Fruit fly (Drosophila melanogaster) whole organism, embryonic: ENCODE data around the gene nwk.

Experiments
- Awh ChIP-seq: fragments of 200-800 bp; sonication (Bioruptor generic); IDR thresholded peaks from 2 replicates; pipeline ENCODE4, ENCODE4 v1.3.6; 2022; ENCODE audit warnings: missing biosample characterization, missing genetic modification characterization
- Blimp-1 ChIP-seq: fragments of 200-800 bp; sonication (Bioruptor generic); optimal IDR thresholded peaks from 3 replicates; lab custom pipeline; 2018; ENCODE audit warnings: missing biosample characterization, missing genetic modification characterization, mild to moderate bottlenecking, moderate library complexity, missing genetic modification reagents
- CG11456 ChIP-seq: fragments of 200-800 bp; sonication (Bioruptor generic); IDR thresholded peaks from 3 replicates; pipeline ENCODE4 v1.3.6; 2022; ENCODE audit warnings: missing biosample characterization, missing genetic modification characterization
- CG11696 ChIP-seq: fragments of 200-800 bp; sonication (Bioruptor generic); IDR thresholded peaks from 2 replicates; pipeline ENCODE4 v1.3.6; 2022; ENCODE audit warnings: missing biosample characterization, missing genetic modification characterization
- CG11723 ChIP-seq: fragments of 200-800 bp; sonication (Bioruptor generic); optimal IDR thresholded peaks from 2 replicates; lab custom pipeline; 2017; ENCODE audit warnings: missing biosample characterization, mild to moderate bottlenecking, missing genetic modification characterization
- CG12659 ChIP-seq: fragments of 200-800 bp; sonication (Bioruptor generic); optimal IDR thresholded peaks from 3 replicates; lab custom pipeline; 2017; ENCODE audit warnings: mild to moderate bottlenecking, missing biosample characterization, missing genetic modification reagents, missing genetic modification characterization
- CG13624 ChIP-seq: fragments of 200-800 bp; sonication (Bioruptor generic); optimal IDR thresholded peaks from 2 replicates; lab custom pipeline; 2016; ENCODE audit warnings: missing biosample characterization, missing genetic modification characterization
- CG14014 ChIP-seq: fragments of 200-800 bp; sonication (Bioruptor generic); IDR thresholded peaks from 2 replicates; pipeline ENCODE4 v1.3.6; 2022; ENCODE audit warnings: missing biosample characterization, missing genetic modification characterization
- CG14667 ChIP-seq: fragments of 200-800 bp; sonication (Bioruptor generic); IDR thresholded peaks from 2 replicates; pipeline ENCODE4 v1.3.6; 2022; ENCODE audit warnings: missing biosample characterization, missing genetic modification characterization
- CG1602 ChIP-seq: fragments of 200-800 bp; sonication (Bioruptor generic); optimal IDR thresholded peaks from 3 replicates; lab custom pipeline; 2016; ENCODE audit warnings: missing biosample characterization, missing genetic modification characterization
- CG2202 ChIP-seq: fragments of 200-800 bp; sonication (Bioruptor generic); optimal IDR thresholded peaks from 2 replicates; lab custom pipeline; 2018; ENCODE audit warnings: missing biosample characterization, mild to moderate bottlenecking, missing genetic modification characterization
- CG31441 ChIP-seq: fragments of 200-800 bp; sonication (Bioruptor generic); IDR thresholded peaks from 2 replicates; pipeline ENCODE4 v1.3.6; 2022; ENCODE audit warnings: missing biosample characterization, missing genetic modification characterization
- CG32767 ChIP-seq: fragments of 200-800 bp; sonication (Bioruptor generic); IDR thresholded peaks from 2 replicates; pipeline ENCODE4 v1.3.6; 2022; ENCODE audit warnings: missing biosample characterization, missing genetic modification characterization
- CG34422 ChIP-seq: fragments of 200-800 bp; sonication (Bioruptor generic); IDR thresholded peaks from 3 replicates; pipeline ENCODE4 v1.3.6; 2022; ENCODE audit warnings: missing biosample characterization, missing genetic modification characterization
- CG4404 ChIP-seq: fragments of 200-800 bp; sonication (Bioruptor generic); IDR thresholded peaks from 2 replicates; pipeline ENCODE4 v1.3.6; 2022; ENCODE audit warnings: missing biosample characterization, missing genetic modification characterization
- CG4730 ChIP-seq: fragments of 200-800 bp; sonication (Bioruptor generic); IDR thresholded peaks from 2 replicates; pipeline ENCODE4 v1.3.6; 2022; ENCODE audit warnings: missing biosample characterization, missing genetic modification characterization
- CG6272 ChIP-seq: fragments of 200-800 bp; sonication (Bioruptor generic); IDR thresholded peaks from 2 replicates; pipeline ENCODE4 v1.3.6; 2022; ENCODE audit warnings: missing biosample characterization, missing genetic modification characterization
- CG6813 ChIP-seq: fragments of 200-800 bp; sonication (Bioruptor generic); optimal IDR thresholded peaks from 2 replicates; lab custom pipeline; 2017; ENCODE audit warnings: missing biosample characterization, missing genetic modification characterization, mild to moderate bottlenecking, moderate library complexity, missing genetic modification reagents
- CG7963 ChIP-seq: fragments of 200-800 bp; sonication (Bioruptor generic); IDR thresholded peaks from 3 replicates; pipeline ENCODE4 v1.3.6; 2022; ENCODE audit warnings: missing biosample characterization, missing genetic modification characterization; ENCODE audit not compliant: partially characterized antibody
- CG8388 ChIP-seq: fragments of 200-800 bp; sonication (Bioruptor generic); optimal IDR thresholded peaks from 2 replicates; lab custom pipeline; 2019; ENCODE audit warnings: missing biosample characterization, mild to moderate bottlenecking, missing genetic modification characterization, moderate library complexity
- CG8765 ChIP-seq: fragments of 200-800 bp; sonication (Bioruptor generic); IDR thresholded peaks from 2 replicates; pipeline ENCODE4 v1.3.6; 2022; ENCODE audit warnings: missing biosample characterization, missing genetic modification characterization
- CG9609 ChIP-seq: fragments of 200-800 bp; sonication (Bioruptor generic); optimal IDR thresholded peaks from 3 replicates; lab custom pipeline; 2016; ENCODE audit warnings: missing biosample characterization, missing genetic modification characterization
- CG9932 ChIP-seq: fragments of 200-800 bp; sonication (Bioruptor generic); IDR thresholded peaks from 2 replicates; pipeline ENCODE4 v1.3.6; 2022; ENCODE audit warnings: missing biosample characterization, missing genetic modification characterization
- Dfd ChIP-seq, 2 experiments: fragments of >200 bp; optimal IDR thresholded peaks; 2 replicates each; lab custom pipeline; 2017; ENCODE audit warnings: missing biosample characterization in 2 of 2, missing genetic modification characterization in 2 of 2
- Dp ChIP-seq: fragments of 200-800 bp; sonication (Bioruptor generic); optimal IDR thresholded peaks from 2 replicates; lab custom pipeline; 2018; ENCODE audit warnings: missing biosample characterization, mild to moderate bottlenecking, missing genetic modification characterization, moderate library complexity
- Ets97D ChIP-seq: fragments of 200-800 bp; sonication (Bioruptor generic); optimal IDR thresholded peaks from 3 replicates; lab custom pipeline; 2016; ENCODE audit warnings: missing biosample characterization, missing genetic modification characterization
- HLHmδ ChIP-seq: fragments of 200-800 bp; sonication (Bioruptor generic); optimal IDR thresholded peaks from 2 replicates; lab custom pipeline; 2018; ENCODE audit warnings: missing biosample characterization, mild to moderate bottlenecking, missing genetic modification characterization, moderate library complexity
- Hmr ChIP-seq: fragments of 200-800 bp; sonication (Bioruptor generic); optimal IDR thresholded peaks from 3 replicates; lab custom pipeline; 2017; ENCODE audit warnings: mild to moderate bottlenecking, missing biosample characterization, missing genetic modification reagents, missing genetic modification characterization
- Hr51 ChIP-seq, 2 experiments: fragments of 200-800 bp; sonication (Bioruptor generic); optimal IDR thresholded peaks; 2 replicates in 1 of 2; 3 replicates in 1 of 2; lab custom pipeline; 2016 to 2018; ENCODE audit warnings: missing biosample characterization in 2 of 2, missing genetic modification characterization in 2 of 2, mild to moderate bottlenecking in 1 of 2, moderate library complexity in 1 of 2
- Lhr ChIP-seq: fragments of 200-800 bp; sonication (Bioruptor generic); optimal IDR thresholded peaks from 3 replicates; lab custom pipeline; 2017; ENCODE audit warnings: mild to moderate bottlenecking, missing biosample characterization, missing genetic modification reagents, missing genetic modification characterization
- MESR4 ChIP-seq: fragments of 200-800 bp; sonication (Bioruptor generic); optimal IDR thresholded peaks from 2 replicates; lab custom pipeline; 2018; ENCODE audit warnings: missing biosample characterization, mild to moderate bottlenecking, missing genetic modification characterization, moderate library complexity
- Neu2 ChIP-seq: fragments of 200-800 bp; sonication (Bioruptor generic); optimal IDR thresholded peaks from 3 replicates; lab custom pipeline; 2016; ENCODE audit warnings: missing biosample characterization, missing genetic modification characterization, borderline replicate concordance
- Nf-YB ChIP-seq: fragments of 200-800 bp; sonication (Bioruptor generic); optimal IDR thresholded peaks from 3 replicates; lab custom pipeline; 2019; ENCODE audit warnings: missing biosample characterization, mild to moderate bottlenecking, missing genetic modification characterization, moderate library complexity
- Six4 ChIP-seq: fragments of 200-800 bp; sonication (Bioruptor generic); optimal IDR thresholded peaks from 2 replicates; lab custom pipeline; 2016; ENCODE audit warnings: missing biosample characterization, missing genetic modification characterization
- amos ChIP-seq: fragments of 200-800 bp; sonication (Bioruptor generic); IDR thresholded peaks from 2 replicates; pipeline ENCODE4 v1.3.6; 2022; ENCODE audit warnings: missing biosample characterization, missing genetic modification characterization; ENCODE audit not compliant: partially characterized antibody
- ara ChIP-seq: fragments of 200-800 bp; sonication (Bioruptor generic); IDR thresholded peaks from 2 replicates; pipeline ENCODE4 v1.3.6; 2022; ENCODE audit warnings: missing biosample characterization, missing genetic modification characterization
- dimm ChIP-seq: fragments of 200-800 bp; sonication (Bioruptor generic); IDR thresholded peaks from 2 replicates; pipeline ENCODE4 v1.3.6; 2022; ENCODE audit warnings: missing biosample characterization, missing genetic modification characterization
- dm ChIP-seq: fragments of 200-800 bp; sonication (Bioruptor generic); optimal IDR thresholded peaks from 3 replicates; lab custom pipeline; 2016; ENCODE audit warnings: missing biosample characterization, missing genetic modification characterization
- emc ChIP-seq: fragments of 200-800 bp; sonication (Bioruptor generic); optimal IDR thresholded peaks from 2 replicates; lab custom pipeline; 2016; ENCODE audit warnings: missing biosample characterization, missing genetic modification characterization
- fd3F ChIP-seq: fragments of 200-800 bp; sonication (Bioruptor generic); optimal IDR thresholded peaks from 2 replicates; lab custom pipeline; 2018; ENCODE audit warnings: missing biosample characterization, mild to moderate bottlenecking, missing genetic modification characterization, moderate library complexity
- fu2 ChIP-seq: fragments of 200-800 bp; sonication (Bioruptor generic); optimal IDR thresholded peaks from 2 replicates; lab custom pipeline; 2016; ENCODE audit warnings: missing biosample characterization, missing genetic modification characterization
- gt ChIP-seq: fragments of 200-800 bp; sonication (Bioruptor generic); IDR thresholded peaks from 2 replicates; pipeline ENCODE4 v1.3.6; 2022; ENCODE audit warnings: missing biosample characterization, missing genetic modification characterization
- hth ChIP-seq: fragments of >200 bp; optimal IDR thresholded peaks from 2 replicates; lab custom pipeline; 2017; ENCODE audit warnings: inconsistent platforms
- insv ChIP-seq, 2 experiments: fragments of 200-800 bp; sonication (Bioruptor generic); optimal IDR thresholded peaks; 3 replicates each; lab custom pipeline; 2016 to 2018; ENCODE audit warnings: missing biosample characterization in 2 of 2, missing genetic modification characterization in 2 of 2
- knrl ChIP-seq: fragments of 200-800 bp; sonication (Bioruptor generic); IDR thresholded peaks from 3 replicates; pipeline ENCODE4 v1.3.6; 2022; ENCODE audit warnings: missing biosample characterization, missing genetic modification characterization; ENCODE audit not compliant: partially characterized antibody
- nerfin-1 ChIP-seq: fragments of 200-800 bp; sonication (Bioruptor generic); optimal IDR thresholded peaks from 3 replicates; lab custom pipeline; 2019; ENCODE audit warnings: missing biosample characterization, mild to moderate bottlenecking, missing genetic modification characterization, moderate library complexity
- nmo ChIP-seq: fragments of 200-800 bp; sonication (Bioruptor generic); optimal IDR thresholded peaks from 2 replicates; lab custom pipeline; 2018; ENCODE audit warnings: missing biosample characterization, mild to moderate bottlenecking, missing genetic modification characterization, moderate library complexity
- ranshi ChIP-seq: fragments of 200-800 bp; sonication (Bioruptor generic); IDR thresholded peaks from 2 replicates; pipeline ENCODE4 v1.3.6; 2022; ENCODE audit warnings: missing biosample characterization, missing genetic modification characterization
- sima ChIP-seq: fragments of 200-800 bp; sonication (Bioruptor generic); optimal IDR thresholded peaks from 2 replicates; lab custom pipeline; 2016; ENCODE audit warnings: missing biosample characterization, missing genetic modification characterization
- wek ChIP-seq: fragments of 200-800 bp; sonication (Bioruptor generic); optimal IDR thresholded peaks from 3 replicates; lab custom pipeline; 2018; ENCODE audit warnings: missing biosample characterization, mild to moderate bottlenecking, missing genetic modification characterization, moderate library complexity
- zf30C ChIP-seq: fragments of 200-800 bp; sonication (Bioruptor generic); optimal IDR thresholded peaks from 3 replicates; lab custom pipeline; 2018; ENCODE audit warnings: missing biosample characterization, mild to moderate bottlenecking, missing genetic modification characterization

Gene nwk

dm6 chr3L:9134349-9134748 is 3.3 kb upstream of the nwk start, which contains the start of the genes bol and Dhpr (continued):
- TF ChIP-seq CG9932 (peak; percentile 26; the same call in 1 of the 2 replicates), CG11723 (no peak), CG8765 (GFP tag; lab: Robert Waterston, UW) (no peak), Six4 (GFP tag; lab: Kevin White, UChicago) (no peak), CG31441 (GFP tag; lab: Robert Waterston, UW) (peak; percentile 21; the same call in 1 of the 2 replicates), nmo (peak; percentile 52), CG7963 (GFP tag; lab: Robert Waterston, UW) (no peak), CG1602 (GFP tag; lab: Kevin White, UChicago) (no peak), Blimp-1 (GFP tag; lab: Kevin White, UChicago) (peak; percentile 66), amos (GFP tag; lab: Robert Waterston, UW) (peak; percentile 43; the same call in 1 of the 2 replicates), Hmr (GFP tag; lab: Kevin White, UChicago) (peak; percentile 45), fd3F (GFP tag; lab: Kevin White, UChicago) (no peak), zf30C (GFP tag; lab: Kevin White, UChicago) (no peak), insv (GFP tag; optimal IDR thresholded peaks at IDR 0.05; lab: Kevin White, UChicago) (peak in 1 of 2 experiments; percentile 1), dm (GFP tag; lab: Kevin White, UChicago) (peak; percentile 42), CG6272 (GFP tag; lab: Robert Waterston, UW) (no peak), knrl (peak; percentile 35; the same call in 1 of the 3 replicates), fu2 (GFP tag; lab: Kevin White, UChicago) (no peak), CG11456 (GFP tag; lab: Robert Waterston, UW) (0 out of 3 replicates have a peak, but pooled peaks have one; percentile 10), MESR4 (peak; percentile 34), sima (GFP tag; lab: Kevin White, UChicago) (no peak), CG2202 (tag; lab: Kevin White, UChicago) (no peak), CG4730 (GFP tag; lab: Robert Waterston, UW) (no peak), Lhr (GFP tag; lab: Kevin White, UChicago) (peak; percentile 51), CG34422 (GFP tag; lab: Robert Waterston, UW) (peak; percentile 70; the same call in 2 of the 3 replicates), emc (GFP tag; lab: Kevin White, UChicago) (no peak), CG13624 (GFP tag; lab: Kevin White, UChicago) (peak; percentile 39), HLHmδ (GFP tag; lab: Kevin White, UChicago) (peak; percentile 72), Dp (GFP tag; lab: Kevin White, UChicago) (peak; percentile 62), Hr51 (GFP tag; optimal IDR thresholded peaks at IDR 0.05; lab: Kevin White, UChicago) (no peak), CG12659 (GFP tag; lab: Kevin White, UChicago) (peak; percentile 85), nerfin-1 (tag; lab: Kevin White, UChicago) (peak; percentile 2), dimm (no peak), gt (GFP tag; lab: Robert Waterston, UW) (no peak), ara (no peak), CG4404 (GFP tag; lab: Robert Waterston, UW) (no peak), CG11696 (GFP tag; lab: Robert Waterston, UW) (no peak), hth (lab: Kevin White, UChicago) (no peak), ranshi (GFP tag; lab: Robert Waterston, UW) (no peak), CG9609 (GFP tag; lab: Kevin White, UChicago) (no peak), Neu2 (no peak), CG14014 (GFP tag; lab: Robert Waterston, UW) (0 out of 2 replicates have a peak, but pooled peaks have one; percentile 6), Nf-YB (GFP tag; lab: Kevin White, UChicago) (no peak), Ets97D (GFP tag; lab: Kevin White, UChicago) (peak; percentile 89), Awh (no peak), Dfd (GFP tag; optimal IDR thresholded peaks at IDR 0.05; lab: Kevin White, UChicago) (no peak), wek (GFP tag; lab: Kevin White, UChicago) (no peak), CG8388 (no peak), CG14667 (GFP tag; lab: Robert Waterston, UW) (no peak), CG32767 (GFP tag; lab: Robert Waterston, UW) (peak; percentile 17; the same call in 1 of the 2 replicates), CG6813 (GFP tag; lab: Kevin White, UChicago) (no peak)
- TF ChIP-seq, all 482 proteins: peak for 133
